Worm (Caenorhabditis elegans): ENCODE data around the gene tbc-6.

Gene tbc-6

DNA sequence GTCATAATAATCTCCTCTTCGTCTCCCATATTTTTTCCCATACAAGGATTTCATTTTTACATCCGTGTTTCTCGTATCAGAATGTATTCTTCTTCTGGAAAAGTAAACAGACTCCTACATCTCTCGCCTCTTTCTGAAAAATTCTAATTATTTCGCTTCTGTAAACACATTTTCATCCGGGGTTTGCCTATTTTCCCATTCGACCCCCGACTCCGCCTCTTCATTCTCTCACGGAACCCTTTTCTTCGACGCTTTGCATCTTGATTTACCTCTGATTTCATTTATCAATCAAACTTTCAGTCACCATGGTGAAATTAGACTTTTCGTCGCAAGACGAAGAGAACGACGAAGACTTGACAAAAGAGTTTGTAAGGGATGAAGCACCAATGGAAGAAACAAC is 37.3 kb upstream of the tbc-6 start, which contains the start of gene snt-1:
TSS of gene snt-1 (plus strand) at position 301 of the 400 bp plus-strand sequence.
- TF ChIP-seq aha-1 (tag) (peak; percentile 35), egl-43 (GFP tag; IDR thresholded peaks at IDR 0.05) (no peak), mep-1 (tag; optimal IDR thresholded peaks at IDR 0.05) (no peak), madf-9 (GFP tag; conservative IDR thresholded peaks at IDR 0.05) (no peak)

DNA sequence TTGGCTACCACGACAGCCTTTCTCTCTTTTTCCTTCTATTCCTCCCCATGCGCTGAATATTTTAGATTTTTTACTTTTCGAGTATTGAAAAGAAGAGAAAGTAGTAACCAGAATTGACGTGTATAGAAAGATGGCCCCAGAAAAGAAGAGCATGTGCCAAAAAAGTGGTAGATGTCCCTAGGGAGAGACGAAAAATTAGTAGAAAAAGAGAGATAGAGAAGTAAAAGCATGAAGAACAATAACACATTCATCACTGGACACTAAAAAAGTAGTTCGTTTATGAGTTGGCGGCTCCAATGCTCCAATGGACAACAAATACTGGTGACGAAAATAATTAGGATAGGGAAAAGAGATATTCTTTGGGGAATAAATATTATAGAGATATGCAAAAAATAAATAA is 35.4 kb upstream of the tbc-6 start:
- TF ChIP-seq aha-1 (tag) (peak; percentile 55), hlh-30 (tag; optimal IDR thresholded peaks at IDR 0.05; ENCODE audit: insufficient read depth) (peak; percentile 24), lsy-2 (tag; optimal IDR thresholded peaks at IDR 0.05) (peak in 1 of 2 experiments; percentile 19), mdl-1 (tag; optimal IDR thresholded peaks at IDR 0.05) (peak in 1 of 2 experiments; percentile 33), hmg-1.1 (GFP tag; IDR thresholded peaks at IDR 0.05) (0 out of 2 replicates have a peak, but pooled peaks have one; percentile 21), ctbp-1 (GFP tag; IDR thresholded peaks at IDR 0.05) (no peak), mxl-3 (GFP tag; optimal IDR thresholded peaks at IDR 0.05) (no peak), unc-62 (GFP tag; optimal IDR thresholded peaks at IDR 0.05 in 1 of 2) (peak in 1 of 2 experiments; percentile 92), unc-62 (tag; optimal IDR thresholded peaks at IDR 0.05) (no peak)

DNA sequence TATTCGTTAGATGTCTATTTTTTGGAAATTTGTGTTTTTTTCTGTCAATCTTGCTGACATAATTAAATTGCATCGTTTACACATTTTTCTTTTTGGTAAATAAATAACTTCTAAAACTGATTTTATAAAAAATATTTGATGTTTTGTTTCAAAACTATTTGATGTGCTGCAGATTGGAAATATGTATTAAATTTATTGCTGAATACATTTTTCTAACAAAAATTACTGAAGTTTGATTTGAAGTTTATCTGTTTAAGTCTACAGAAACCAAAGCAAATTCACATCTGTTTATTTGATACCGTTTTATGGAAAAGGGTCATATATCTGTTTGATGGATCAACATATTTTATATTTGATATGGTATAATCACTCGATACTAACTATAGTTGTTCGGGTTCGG is 31.6 kb upstream of the tbc-6 start:
- TF ChIP-seq nhr-6 (tag; optimal IDR thresholded peaks at IDR 0.05) (no peak), tra-1 (GFP tag; IDR thresholded peaks at IDR 0.05) (no peak), unc-62 (GFP tag; optimal IDR thresholded peaks at IDR 0.05 in 1 of 2) (peak in 1 of 2 experiments; percentile 97), unc-62 (tag; optimal IDR thresholded peaks at IDR 0.05) (no peak), daf-8 (GFP tag; IDR thresholded peaks at IDR 0.05) (no peak)

DNA sequence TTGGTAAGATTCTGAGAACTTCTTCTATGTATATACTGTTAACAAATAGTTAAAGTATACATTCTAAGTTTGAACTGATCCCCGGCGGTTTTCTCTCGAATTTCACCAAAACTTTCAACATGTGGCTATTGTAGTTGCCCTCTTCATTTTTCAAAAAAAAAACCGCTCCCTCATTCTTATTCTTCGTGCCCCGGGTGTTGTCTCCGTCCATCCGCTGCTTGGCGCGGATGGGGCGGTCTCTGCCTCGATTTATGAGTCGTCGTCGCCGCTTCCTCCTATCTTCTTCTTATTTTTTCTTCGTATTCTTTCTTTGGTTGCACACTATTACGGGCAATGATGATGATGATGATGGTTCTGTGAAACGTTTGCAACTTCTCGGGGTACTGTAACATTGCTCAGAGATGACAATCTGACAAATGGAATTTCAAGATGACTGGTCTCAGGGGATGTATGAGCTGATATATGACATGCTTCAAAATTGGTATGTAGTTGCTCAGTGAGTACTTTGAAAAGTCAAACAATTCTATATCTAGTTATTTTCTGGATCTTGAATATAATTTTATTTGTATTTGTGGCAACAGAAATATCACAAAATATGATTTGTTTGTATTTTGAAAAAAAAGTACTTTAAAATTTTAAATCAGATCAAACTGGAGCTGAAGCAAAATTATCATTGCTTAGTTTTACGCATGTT is 27.5 kb upstream of the tbc-6 start:
- TF ChIP-seq nhr-28 (tag; optimal IDR thresholded peaks at IDR 0.05) (peak; percentile 30), unc-62 (GFP tag; optimal IDR thresholded peaks at IDR 0.05 in 1 of 2) (peak in 1 of 2 experiments; percentile 95), unc-62 (tag; optimal IDR thresholded peaks at IDR 0.05) (no peak), lsy-2 (tag; optimal IDR thresholded peaks at IDR 0.05) (peak in 1 of 2 experiments; percentile 27), R02D3.7 (tag; optimal IDR thresholded peaks at IDR 0.05) (no peak), ceh-20 (GFP tag; IDR thresholded peaks at IDR 0.05) (no peak), jun-1 (tag; optimal IDR thresholded peaks at IDR 0.05) (no peak), ceh-32 (tag; optimal IDR thresholded peaks at IDR 0.05; ENCODE audit: poor library complexity) (no peak), vab-7 (GFP tag; IDR thresholded peaks at IDR 0.05) (peak; percentile 38; the same call in 1 of the 2 replicates), ceh-44 (GFP tag; IDR thresholded peaks at IDR 0.05) (no peak), lin-15B (tag; optimal IDR thresholded peaks at IDR 0.05) (no peak), aha-1 (tag) (peak; percentile 65), zfp-3 (GFP tag; conservative IDR thresholded peaks at IDR 0.05) (no peak), ctbp-1 (GFP tag; IDR thresholded peaks at IDR 0.05) (0 out of 2 replicates have a peak, but pooled peaks have one; percentile 23), lin-38 (GFP tag; IDR thresholded peaks at IDR 0.05) (no peak), F26F4.8 (GFP tag; conservative IDR thresholded peaks at IDR 0.05) (no peak)

DNA sequence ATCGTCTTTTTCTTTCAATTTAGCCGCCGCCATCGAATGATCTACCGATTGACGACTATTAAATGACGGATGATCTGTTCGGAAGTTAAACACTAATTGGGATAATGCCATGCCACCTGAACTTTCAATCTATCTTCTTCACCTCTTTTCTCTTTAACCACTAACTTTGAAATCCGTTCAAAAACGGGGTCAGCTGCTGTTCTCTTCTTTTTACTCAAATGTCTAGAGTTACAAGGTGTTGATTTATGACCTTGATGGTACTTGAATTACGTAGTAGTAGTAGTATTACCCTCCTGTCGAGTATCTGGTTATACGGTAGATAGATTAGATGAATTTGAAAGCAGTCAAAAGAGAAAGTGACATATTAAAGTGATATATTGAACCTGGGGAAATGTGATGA is 26.8 kb upstream of the tbc-6 start:
- TF ChIP-seq D1046.2 (GFP tag; IDR thresholded peaks at IDR 0.05) (no peak), F49E8.2 (tag; optimal IDR thresholded peaks at IDR 0.05; ENCODE audit: borderline replicate concordance) (no peak), tra-1 (GFP tag; IDR thresholded peaks at IDR 0.05) (no peak), ceh-28 (tag; optimal IDR thresholded peaks at IDR 0.05) (no peak), lin-13 (GFP tag; optimal IDR thresholded peaks at IDR 0.05) (no peak), aly-2 (tag; optimal IDR thresholded peaks at IDR 0.05) (no peak), lin-29 (GFP tag; IDR thresholded peaks at IDR 0.05) (no peak), fos-1 (tag; optimal IDR thresholded peaks at IDR 0.05) (no peak), mep-1 (tag; optimal IDR thresholded peaks at IDR 0.05) (peak; percentile 20), lin-15B (tag; optimal IDR thresholded peaks at IDR 0.05) (no peak), php-3 (GFP tag; IDR thresholded peaks at IDR 0.05) (no peak), madf-5 (GFP tag; IDR thresholded peaks at IDR 0.05) (no peak), ZK546.5 (tag; optimal IDR thresholded peaks at IDR 0.05) (no peak), lsy-2 (tag; optimal IDR thresholded peaks at IDR 0.05) (peak in 1 of 2 experiments; percentile 62), nhr-25 (tag; optimal IDR thresholded peaks at IDR 0.05; ENCODE audit: borderline replicate concordance, insufficient read depth) (peak; percentile 67), dmd-8 (GFP tag; IDR thresholded peaks at IDR 0.05) (no peak), Y48G9A.11 (GFP tag; IDR thresholded peaks at IDR 0.05) (no peak), zfp-3 (GFP tag; conservative IDR thresholded peaks at IDR 0.05) (no peak), nhr-42 (GFP tag; IDR thresholded peaks at IDR 0.05) (no peak), dmd-9 (GFP tag; IDR thresholded peaks at IDR 0.05) (no peak), cey-2 (tag; optimal IDR thresholded peaks at IDR 0.05; ENCODE audit: borderline replicate concordance, insufficient read depth) (no peak)

All from whole organism, L4 larva.